Fruit fly (Drosophila melanogaster) whole organism, embryonic: Measurements from ENCODE around the gene Agpat1.

Experiments used
- CG10209 ChIP-seq: fragments of 200-800 bp; sonication (Bioruptor generic); optimal IDR thresholded peaks from 3 replicates; lab custom pipeline; 2017; ENCODE audit warnings: missing biosample characterization, mild to moderate bottlenecking, missing genetic modification characterization, missing genetic modification reagents
- CG10274 ChIP-seq: fragments of 200-800 bp; sonication (Bioruptor generic); optimal IDR thresholded peaks from 3 replicates; lab custom pipeline; 2017; ENCODE audit warnings: missing biosample characterization, mild to moderate bottlenecking, missing genetic modification characterization
- CG10366 ChIP-seq: fragments of 200-800 bp; sonication (Bioruptor generic); IDR thresholded peaks from 2 replicates; pipeline ENCODE4 v1.3.6; 2022; ENCODE audit warnings: missing biosample characterization, missing genetic modification characterization
- CG10654 ChIP-seq: fragments of 200-800 bp; sonication (Bioruptor generic); optimal IDR thresholded peaks from 2 replicates; lab custom pipeline; 2016; ENCODE audit warnings: missing biosample characterization, missing genetic modification characterization
- CG1647 ChIP-seq: fragments of 200-800 bp; sonication (Bioruptor generic); optimal IDR thresholded peaks from 3 replicates; lab custom pipeline; 2016; ENCODE audit warnings: missing biosample characterization, missing genetic modification characterization
- CG17359 ChIP-seq: fragments of 200-800 bp; sonication (Bioruptor generic); optimal IDR thresholded peaks from 3 replicates; lab custom pipeline; 2018; ENCODE audit warnings: missing biosample characterization, mild to moderate bottlenecking, missing genetic modification characterization, moderate library complexity
- CG2116 ChIP-seq: fragments of 200-800 bp; sonication (Bioruptor generic); optimal IDR thresholded peaks from 3 replicates; lab custom pipeline; 2018; ENCODE audit warnings: missing biosample characterization, mild to moderate bottlenecking, missing genetic modification characterization
- CG2712 ChIP-seq: fragments of 200-800 bp; optimal IDR thresholded peaks from 3 replicates; lab custom pipeline; 2019; ENCODE audit warnings: missing biosample characterization, mild to moderate bottlenecking, missing genetic modification characterization, moderate library complexity
- CG30431 ChIP-seq: fragments of 200-800 bp; sonication (Bioruptor generic); optimal IDR thresholded peaks from 2 replicates; lab custom pipeline; 2017; ENCODE audit warnings: missing biosample characterization, missing genetic modification characterization
- CG31388 ChIP-seq: fragments of 200-800 bp; sonication (Bioruptor generic); optimal IDR thresholded peaks from 2 replicates; lab custom pipeline; 2016; ENCODE audit warnings: missing biosample characterization, missing genetic modification characterization
- CG31441 ChIP-seq: fragments of 200-800 bp; sonication (Bioruptor generic); IDR thresholded peaks from 2 replicates; pipeline ENCODE4 v1.3.6; 2022; ENCODE audit warnings: missing biosample characterization, missing genetic modification characterization
- CG3281 ChIP-seq: fragments of 200-800 bp; sonication (Bioruptor generic); optimal IDR thresholded peaks from 3 replicates; lab custom pipeline; 2017; ENCODE audit warnings: missing biosample characterization, mild to moderate bottlenecking, missing genetic modification characterization
- CG4282 ChIP-seq: fragments of 200-800 bp; sonication (Bioruptor generic); optimal IDR thresholded peaks from 2 replicates; lab custom pipeline; 2016; ENCODE audit warnings: missing biosample characterization, missing genetic modification characterization
- CG6683 ChIP-seq: fragments of 200-800 bp; sonication (Bioruptor generic); optimal IDR thresholded peaks from 2 replicates; lab custom pipeline; 2017; ENCODE audit warnings: missing biosample characterization, mild to moderate bottlenecking, missing genetic modification characterization, missing genetic modification reagents
- CG7839 ChIP-seq: fragments of 200-800 bp; sonication (Bioruptor generic); optimal IDR thresholded peaks from 3 replicates; lab custom pipeline; 2018; ENCODE audit warnings: missing biosample characterization, mild to moderate bottlenecking, missing genetic modification characterization, moderate library complexity
- CG8359 ChIP-seq: fragments of 200-800 bp; sonication (Bioruptor generic); optimal IDR thresholded peaks from 2 replicates; lab custom pipeline; 2017; ENCODE audit warnings: missing biosample characterization, mild to moderate bottlenecking, missing genetic modification characterization, borderline replicate concordance
- CG9609 ChIP-seq: fragments of 200-800 bp; sonication (Bioruptor generic); optimal IDR thresholded peaks from 3 replicates; lab custom pipeline; 2016; ENCODE audit warnings: missing biosample characterization, missing genetic modification characterization
- Chrac-16 ChIP-seq: fragments of 200-800 bp; sonication (Bioruptor generic); optimal IDR thresholded peaks from 3 replicates; lab custom pipeline; 2016; ENCODE audit warnings: missing biosample characterization, missing genetic modification characterization
- D19B ChIP-seq: fragments of 200-800 bp; sonication (Bioruptor generic); optimal IDR thresholded peaks from 2 replicates; lab custom pipeline; 2017; ENCODE audit warnings: missing biosample characterization, mild to moderate bottlenecking, missing genetic modification characterization
- Fer3 ChIP-seq: fragments of 200-800 bp; sonication (Bioruptor generic); optimal IDR thresholded peaks from 2 replicates; lab custom pipeline; 2018; ENCODE audit warnings: missing biosample characterization, mild to moderate bottlenecking, missing genetic modification characterization, moderate library complexity
- HLHmδ ChIP-seq: fragments of 200-800 bp; sonication (Bioruptor generic); optimal IDR thresholded peaks from 2 replicates; lab custom pipeline; 2018; ENCODE audit warnings: missing biosample characterization, mild to moderate bottlenecking, missing genetic modification characterization, moderate library complexity
- MBD-R2 ChIP-seq: fragments of 200-800 bp; sonication (Bioruptor generic); IDR thresholded peaks from 2 replicates; pipeline ENCODE4 v1.3.6; 2022; ENCODE audit warnings: missing biosample characterization, missing genetic modification characterization
- MESR4 ChIP-seq: fragments of 200-800 bp; sonication (Bioruptor generic); optimal IDR thresholded peaks from 2 replicates; lab custom pipeline; 2018; ENCODE audit warnings: missing biosample characterization, mild to moderate bottlenecking, missing genetic modification characterization, moderate library complexity
- Mrtf ChIP-seq: fragments of 200-800 bp; sonication (Bioruptor generic); IDR thresholded peaks from 3 replicates; pipeline ENCODE4 v1.3.6; 2022; ENCODE audit warnings: missing biosample characterization, missing genetic modification characterization
- NC2α ChIP-seq: fragments of 200-800 bp; sonication (Bioruptor generic); optimal IDR thresholded peaks from 2 replicates; lab custom pipeline; 2016; ENCODE audit warnings: missing biosample characterization, missing genetic modification characterization
- NfI ChIP-seq: fragments of 200-800 bp; sonication (Bioruptor generic); optimal IDR thresholded peaks from 3 replicates; lab custom pipeline; 2018; ENCODE audit warnings: missing biosample characterization, mild to moderate bottlenecking, missing genetic modification characterization, moderate library complexity
- Optix ChIP-seq: fragments of 200-800 bp; sonication (Bioruptor generic); IDR thresholded peaks from 3 replicates; pipeline ENCODE4 v1.3.6; 2022; ENCODE audit warnings: missing biosample characterization, missing genetic modification characterization
- Ptx1 ChIP-seq: fragments of 200-800 bp; sonication (Bioruptor generic); IDR thresholded peaks from 2 replicates; pipeline ENCODE4 v1.3.6; 2022; ENCODE audit warnings: missing biosample characterization, missing genetic modification characterization
- Rfx ChIP-seq: fragments of 200-800 bp; sonication (Bioruptor generic); IDR thresholded peaks from 2 replicates; pipeline ENCODE4 v1.3.6; 2022; ENCODE audit warnings: missing biosample characterization, missing genetic modification characterization
- Ssrp ChIP-seq: fragments of 200-800 bp; sonication (Bioruptor generic); optimal IDR thresholded peaks from 2 replicates; lab custom pipeline; 2018; ENCODE audit warnings: missing biosample characterization, mild to moderate bottlenecking, missing genetic modification characterization, moderate library complexity
- ara ChIP-seq: fragments of 200-800 bp; sonication (Bioruptor generic); IDR thresholded peaks from 2 replicates; pipeline ENCODE4 v1.3.6; 2022; ENCODE audit warnings: missing biosample characterization, missing genetic modification characterization
- chn ChIP-seq: fragments of 200-800 bp; sonication (Bioruptor generic); optimal IDR thresholded peaks from 2 replicates; lab custom pipeline; 2016; ENCODE audit warnings: missing biosample characterization, missing genetic modification characterization
- ci ChIP-seq: fragments of 200-800 bp; sonication (Bioruptor generic); IDR thresholded peaks from 3 replicates; pipeline ENCODE4 v1.3.6; 2022; ENCODE audit warnings: missing biosample characterization, missing genetic modification characterization
- dmrt11E ChIP-seq: fragments of 200-800 bp; sonication (Bioruptor generic); optimal IDR thresholded peaks from 3 replicates; lab custom pipeline; 2018; ENCODE audit warnings: missing biosample characterization, mild to moderate bottlenecking, missing genetic modification characterization, moderate library complexity
- dpn ChIP-seq, 2 experiments: fragments of 200-800 bp; sonication (Bioruptor generic); optimal IDR thresholded peaks; 3 replicates each; lab custom pipeline; 2016; ENCODE audit warnings: missing biosample characterization in 2 of 2, missing genetic modification characterization in 2 of 2
- gsb ChIP-seq: fragments of 200-800 bp; sonication (Bioruptor generic); IDR thresholded peaks from 2 replicates; pipeline ENCODE4 v1.3.6; 2022; ENCODE audit warnings: missing biosample characterization, missing genetic modification characterization
- lab ChIP-seq: fragments of 200-800 bp; sonication (Bioruptor generic); optimal IDR thresholded peaks from 3 replicates; lab custom pipeline; 2017; ENCODE audit warnings: missing biosample characterization, missing genetic modification characterization, mild to moderate bottlenecking, moderate library complexity, missing genetic modification reagents
- lilli ChIP-seq: fragments of 200-800 bp; sonication (Bioruptor generic); optimal IDR thresholded peaks from 3 replicates; lab custom pipeline; 2016; ENCODE audit warnings: missing biosample characterization, missing genetic modification characterization
- lmd ChIP-seq: fragments of 200-800 bp; sonication (Bioruptor generic); IDR thresholded peaks from 2 replicates; pipeline ENCODE4 v1.3.6; 2022; ENCODE audit warnings: missing biosample characterization, missing genetic modification characterization
- lov ChIP-seq, 2 experiments: fragments of 200-800 bp in 1 of 2; fragments of >200 bp in 1 of 2; sonication (Bioruptor generic) in 1 of 2; IDR thresholded peaks in 1 of 2; optimal IDR thresholded peaks in 1 of 2; 2 replicates in 1 of 2; 3 replicates in 1 of 2; pipeline versions ENCODE4 v1.3.6 to Lab custom; 2017 to 2022; ENCODE audit warnings: missing biosample characterization in 1 of 2, missing genetic modification characterization in 1 of 2
- prd ChIP-seq, 3 experiments: fragments of >200 bp in 2 of 3; fragments of 200-800 bp in 1 of 3; sonication (Bioruptor generic) in 1 of 3; optimal IDR thresholded peaks in 2 of 3; IDR thresholded peaks in 1 of 3; 2 replicates in 2 of 3; 3 replicates in 1 of 3; pipeline versions ENCODE4 v1.3.6 to Lab custom; 2017 to 2022; ENCODE audit warnings: missing biosample characterization in 1 of 3, missing genetic modification characterization in 1 of 3
- scrt ChIP-seq: fragments of 200-800 bp; sonication (Bioruptor generic); optimal IDR thresholded peaks from 2 replicates; lab custom pipeline; 2018; ENCODE audit warnings: missing biosample characterization, mild to moderate bottlenecking, missing genetic modification characterization, moderate library complexity
- slbo ChIP-seq: fragments of 200-800 bp; sonication (Bioruptor generic); IDR thresholded peaks from 2 replicates; pipeline ENCODE4 v1.3.6; 2022; ENCODE audit warnings: missing biosample characterization, missing genetic modification characterization
- slou ChIP-seq: fragments of 200-800 bp; sonication (Bioruptor generic); optimal IDR thresholded peaks from 3 replicates; lab custom pipeline; 2016; ENCODE audit warnings: missing biosample characterization, missing genetic modification characterization
- sob ChIP-seq: fragments of 200-800 bp; sonication (Bioruptor generic); IDR thresholded peaks from 2 replicates; pipeline ENCODE4 v1.3.6; 2022; ENCODE audit warnings: missing biosample characterization, missing genetic modification characterization
- sug ChIP-seq: fragments of 200-800 bp; optimal IDR thresholded peaks from 2 replicates; lab custom pipeline; 2019; ENCODE audit warnings: missing biosample characterization, mild to moderate bottlenecking, missing genetic modification characterization, moderate library complexity
- trem ChIP-seq: fragments of 200-800 bp; optimal IDR thresholded peaks from 3 replicates; lab custom pipeline; 2019; ENCODE audit warnings: missing biosample characterization, mild to moderate bottlenecking, missing genetic modification characterization, moderate library complexity
- wor ChIP-seq: fragments of 200-800 bp; sonication (Bioruptor generic); IDR thresholded peaks from 2 replicates; pipeline ENCODE4 v1.3.6; 2022; ENCODE audit warnings: missing biosample characterization, missing genetic modification characterization

Agpat1 gene

dm6 chrX:12755600-12756373, 9.3 kb upstream of the Agpat1 start (continued):
- TF ChIP-seq lilli (GFP tag; lab: Kevin White, UChicago): peak; percentile 77
- TF ChIP-seq CG10274 (GFP tag; lab: Kevin White, UChicago): peak; percentile 67
- peak; percentile 86 for TF ChIP-seq Ptx1 (GFP tag; lab: Robert Waterston, UW)
- TF ChIP-seq sug: peak; percentile 11
- TF ChIP-seq CG17359 (tag; lab: Kevin White, UChicago): peak; percentile 51
- TF ChIP-seq wor: peak; percentile 38
- no peak for TF ChIP-seq CG6683
- peak; percentile 88 for TF ChIP-seq D19B
- TF ChIP-seq prd (optimal IDR thresholded peaks at IDR 0.05; lab: Kevin White, UChicago): no peak
- peak; percentile 83 for TF ChIP-seq prd (GFP tag; IDR thresholded peaks at IDR 0.05; lab: Robert Waterston, UW)
- TF ChIP-seq CG7839 (tag; lab: Kevin White, UChicago): peak; percentile 84
- peak; percentile 44; the same call in 2 of the 3 replicates for TF ChIP-seq ci
- TF ChIP-seq Optix (GFP tag; lab: Robert Waterston, UW): peak; percentile 35; the same call in 1 of the 3 replicates
- peak; percentile 66 for TF ChIP-seq gsb (GFP tag; lab: Robert Waterston, UW)
- peak; percentile 93 for TF ChIP-seq slbo (GFP tag; lab: Robert Waterston, UW)
- peak; percentile 49 for TF ChIP-seq scrt
- peak; percentile 6 for TF ChIP-seq CG4282 (GFP tag; lab: Kevin White, UChicago)
- TF ChIP-seq trem (tag; lab: Kevin White, UChicago): no peak
- TF ChIP-seq Chrac-16 (GFP tag; lab: Kevin White, UChicago): peak; percentile 66
- TF ChIP-seq slou (GFP tag; lab: Kevin White, UChicago): peak; percentile 69
- TF ChIP-seq Ssrp (tag; lab: Kevin White, UChicago): peak; percentile 70
- peak; percentile 15 for TF ChIP-seq dmrt11E (tag; lab: Kevin White, UChicago)
- peak; percentile 91 for TF ChIP-seq Rfx (GFP tag; lab: Robert Waterston, UW)
- peak; percentile 53; the same call in 1 of the 2 replicates for TF ChIP-seq sob
- TF ChIP-seq CG3281 (GFP tag; lab: Kevin White, UChicago): peak; percentile 89
- TF ChIP-seq chn (GFP tag; lab: Kevin White, UChicago): peak; percentile 3
- peak; percentile 65 for TF ChIP-seq lab (GFP tag; lab: Kevin White, UChicago)
- no peak for TF ChIP-seq NC2α (GFP tag; lab: Kevin White, UChicago)
- no peak for TF ChIP-seq CG8359 (GFP tag; lab: Kevin White, UChicago)
- peak; percentile 16 for TF ChIP-seq CG2116
- peak; percentile 72; the same call in 1 of the 2 replicates for TF ChIP-seq CG10366 (GFP tag; lab: Robert Waterston, UW)
- no peak for TF ChIP-seq ara (GFP tag; lab: Robert Waterston, UW)
- no peak for TF ChIP-seq MESR4 (GFP tag; lab: Kevin White, UChicago)
- TF ChIP-seq Mrtf (GFP tag; lab: Robert Waterston, UW): peak; percentile 80
- TF ChIP-seq MBD-R2 (GFP tag; lab: Robert Waterston, UW): peak; percentile 9; the same call in 1 of the 2 replicates
- TF ChIP-seq CG30431 (GFP tag; lab: Kevin White, UChicago): peak; percentile 68
- TF ChIP-seq NfI (GFP tag; lab: Kevin White, UChicago): peak; percentile 80
- TF ChIP-seq CG1647 (GFP tag; lab: Kevin White, UChicago): peak; percentile 16
- TF ChIP-seq CG2712 (tag; lab: Kevin White, UChicago): peak; percentile 76
- TF ChIP-seq CG31388: peak; percentile 1
- no peak for TF ChIP-seq HLHmδ (GFP tag; lab: Kevin White, UChicago)
- peak; percentile 60 for TF ChIP-seq Fer3 (tag; lab: Kevin White, UChicago)
- peak; percentile 91 for TF ChIP-seq CG10209 (GFP tag; lab: Kevin White, UChicago)
- TF ChIP-seq lmd (GFP tag; lab: Robert Waterston, UW): peak; percentile 88
- peak; percentile 46 for TF ChIP-seq CG10654 (GFP tag; lab: Kevin White, UChicago)
- peak; percentile 64 to 68 for TF ChIP-seq dpn (GFP tag; optimal IDR thresholded peaks at IDR 0.05; lab: Kevin White, UChicago)
- no peak for TF ChIP-seq lov (optimal IDR thresholded peaks at IDR 0.05; lab: Kevin White, UChicago)
- no peak for TF ChIP-seq lov (GFP tag; IDR thresholded peaks at IDR 0.05; lab: Robert Waterston, UW)
- TF ChIP-seq CG9609 (GFP tag; lab: Kevin White, UChicago): peak; percentile 71
- peak; percentile 71 for TF ChIP-seq CG31441
